Worm (Caenorhabditis elegans) whole organism, late embryonic: ENCODE results near the gene Y75B8A.18.
A peak's percentile ranks its signal among the peaks of the same experiment; 100 is the strongest.

Source experiments
- C08G9.2 ChIP-seq: sonication (generic microtip); optimal IDR thresholded peaks from 2 replicates; lab custom pipeline; 2016; ENCODE audit warnings: mild to moderate bottlenecking, missing genetic modification characterization, moderate library complexity, missing compliant biosample characterization
- C38D4.7 ChIP-seq: fragments of 200-800 bp; sonication (Bioruptor generic); optimal IDR thresholded peaks from 2 replicates; lab custom pipeline; 2018; ENCODE audit warnings: mild to moderate bottlenecking, missing genetic modification characterization, moderate library complexity, missing compliant biosample characterization
- K09A11.1 ChIP-seq: sonication (generic microtip); optimal IDR thresholded peaks from 2 replicates; lab custom pipeline; 2017; ENCODE audit warnings: antibody characterized with exemption, mild to moderate bottlenecking, missing genetic modification characterization, missing compliant biosample characterization; ENCODE audit not compliant: insufficient read depth
- Y22D7AL.16 ChIP-seq: sonication (generic microtip); optimal IDR thresholded peaks from 2 replicates; lab custom pipeline; 2016; ENCODE audit warnings: missing genetic modification characterization, missing compliant biosample characterization
- ama-1 ChIP-seq: fragments of 150-350 bp; optimal IDR thresholded peaks from 2 replicates; lab custom pipeline; 2014
- ceh-18 ChIP-seq: sonication (generic microtip); optimal IDR thresholded peaks from 2 replicates; lab custom pipeline; 2016; ENCODE audit warnings: missing genetic modification characterization, missing compliant biosample characterization
- ceh-19 ChIP-seq: fragments of 200-800 bp; sonication (Bioruptor generic); optimal IDR thresholded peaks from 2 replicates; lab custom pipeline; 2018; ENCODE audit warnings: mild to moderate bottlenecking, missing genetic modification characterization, missing compliant biosample characterization
- ceh-22 ChIP-seq: sonication (generic microtip); optimal IDR thresholded peaks from 2 replicates; lab custom pipeline; 2017; ENCODE audit warnings: missing biosample characterization, missing genetic modification characterization
- ceh-30 ChIP-seq: fragments of 150-350 bp; optimal IDR thresholded peaks from 2 replicates; lab custom pipeline; 2014; ENCODE audit warnings: missing biosample characterization, missing genetic modification characterization
- ceh-34 ChIP-seq: sonication (generic microtip); optimal IDR thresholded peaks from 2 replicates; lab custom pipeline; 2016; ENCODE audit warnings: mild to moderate bottlenecking, missing genetic modification characterization, missing compliant biosample characterization
- ceh-48 ChIP-seq: sonication (generic microtip); optimal IDR thresholded peaks from 2 replicates; lab custom pipeline; 2016; ENCODE audit warnings: missing genetic modification characterization, inconsistent platforms, missing compliant biosample characterization
- ceh-6 ChIP-seq: fragments of 200-800 bp; sonication (Bioruptor generic); optimal IDR thresholded peaks from 2 replicates; lab custom pipeline; 2018; ENCODE audit warnings: mild to moderate bottlenecking, missing genetic modification characterization, missing compliant biosample characterization
- ceh-9 ChIP-seq: sonication (generic microtip); optimal IDR thresholded peaks from 2 replicates; lab custom pipeline; 2016; ENCODE audit warnings: mild to moderate bottlenecking, missing genetic modification characterization, inconsistent platforms, missing compliant biosample characterization
- che-1 ChIP-seq: sonication (generic microtip); optimal IDR thresholded peaks from 2 replicates; lab custom pipeline; 2016; ENCODE audit warnings: mild to moderate bottlenecking, missing genetic modification characterization, missing compliant biosample characterization
- fkh-10 ChIP-seq: fragments of 150-350 bp; optimal IDR thresholded peaks from 2 replicates; lab custom pipeline; 2014; ENCODE audit warnings: missing biosample characterization, missing genetic modification reagents, missing genetic modification characterization
- fkh-6 ChIP-seq: sonication (generic microtip); optimal IDR thresholded peaks from 2 replicates; lab custom pipeline; 2016; ENCODE audit warnings: missing genetic modification characterization, missing compliant biosample characterization
- gmeb-2 ChIP-seq: sonication (generic microtip); optimal IDR thresholded peaks from 2 replicates; lab custom pipeline; 2016; ENCODE audit warnings: missing genetic modification characterization, inconsistent platforms, missing compliant biosample characterization
- hlh-13 ChIP-seq: fragments of 200-800 bp; sonication (Bioruptor generic); optimal IDR thresholded peaks from 2 replicates; lab custom pipeline; 2018; ENCODE audit warnings: mild to moderate bottlenecking, missing genetic modification characterization, missing compliant biosample characterization
- hlh-6 ChIP-seq: sonication (generic microtip); optimal IDR thresholded peaks from 2 replicates; lab custom pipeline; 2016; ENCODE audit warnings: missing genotype, missing genetic modification characterization, missing compliant biosample characterization
- lin-11 ChIP-seq: fragments of 200-800 bp; sonication (Bioruptor generic); optimal IDR thresholded peaks from 2 replicates; lab custom pipeline; 2018; ENCODE audit warnings: mild to moderate bottlenecking, missing genetic modification characterization, missing compliant biosample characterization
- madf-2 ChIP-seq: sonication (generic microtip); optimal IDR thresholded peaks from 2 replicates; lab custom pipeline; 2017; ENCODE audit warnings: missing genetic modification characterization, missing compliant biosample characterization
- nfya-1 ChIP-seq: sonication (generic microtip); optimal IDR thresholded peaks from 2 replicates; lab custom pipeline; 2017; ENCODE audit warnings: missing genetic modification characterization, mild to moderate bottlenecking, missing compliant biosample characterization, antibody characterized with exemption, moderate library complexity
- nhr-11 ChIP-seq: fragments of 150-350 bp; optimal IDR thresholded peaks from 2 replicates; lab custom pipeline; 2014; ENCODE audit warnings: missing biosample characterization, missing genetic modification characterization
- nhr-232 ChIP-seq: sonication (generic microtip); optimal IDR thresholded peaks from 2 replicates; lab custom pipeline; 2016; ENCODE audit warnings: missing genetic modification characterization, missing compliant biosample characterization
- npax-4 ChIP-seq: sonication (generic microtip); optimal IDR thresholded peaks from 2 replicates; lab custom pipeline; 2016; ENCODE audit warnings: missing genetic modification characterization, missing compliant biosample characterization
- pat-9 ChIP-seq: fragments of 200-800 bp; sonication (Bioruptor generic); optimal IDR thresholded peaks from 2 replicates; lab custom pipeline; 2018; ENCODE audit warnings: mild to moderate bottlenecking, missing genetic modification characterization, moderate library complexity, missing compliant biosample characterization
- pha-2 ChIP-seq: sonication (generic microtip); optimal IDR thresholded peaks from 2 replicates; lab custom pipeline; 2017; ENCODE audit warnings: mild to moderate bottlenecking, missing genetic modification characterization, missing compliant biosample characterization
- sdc-2 ChIP-seq: sonication (generic microtip); optimal IDR thresholded peaks from 2 replicates; lab custom pipeline; 2016; ENCODE audit warnings: missing genotype, missing genetic modification characterization, missing compliant biosample characterization
- sox-2 ChIP-seq: fragments of 200-800 bp; sonication (Bioruptor generic); IDR thresholded peaks from 2 replicates; pipeline ENCODE4 v1.3.6; 2022; ENCODE audit warnings: missing genetic modification reagents, missing genetic modification characterization, missing compliant biosample characterization
- tbx-2 ChIP-seq: sonication (generic microtip); optimal IDR thresholded peaks from 2 replicates; lab custom pipeline; 2016; ENCODE audit warnings: missing genetic modification characterization, missing compliant biosample characterization
- unc-86 ChIP-seq: sonication (generic microtip); optimal IDR thresholded peaks from 2 replicates; lab custom pipeline; 2016; ENCODE audit warnings: missing genetic modification characterization, missing compliant biosample characterization
- zip-5 ChIP-seq: sonication (generic microtip); optimal IDR thresholded peaks from 2 replicates; lab custom pipeline; 2016; ENCODE audit warnings: missing genetic modification characterization, missing compliant biosample characterization

Gene Y75B8A.18

ce11 chrIII:12218633-12219097, 7.4 kb downstream of the Y75B8A.18 start, which contains the start of the genes gex-4 and gphr-1 (continued):
- no peak for TF ChIP-seq sox-2 (GFP tag; lab: Robert Waterston, UW)
- peak; percentile 47 for TF ChIP-seq C08G9.2 (tag; lab: Kevin White, UChicago)

ce11 chrIII:12218078-12218477, 8.0 kb downstream of the Y75B8A.18 start:
- no peak for TF ChIP-seq ceh-18 (tag; lab: Kevin White, UChicago)
- no peak for TF ChIP-seq che-1
- TF ChIP-seq ceh-34 (tag; lab: Kevin White, UChicago), result no peak
- TF ChIP-seq hlh-6, result no peak
- no peak for TF ChIP-seq fkh-6 (tag; lab: Kevin White, UChicago)
- no peak for TF ChIP-seq K09A11.1 (tag; lab: Kevin White, UChicago)
- TF ChIP-seq, all 69 proteins: peak for 0

DNA sequence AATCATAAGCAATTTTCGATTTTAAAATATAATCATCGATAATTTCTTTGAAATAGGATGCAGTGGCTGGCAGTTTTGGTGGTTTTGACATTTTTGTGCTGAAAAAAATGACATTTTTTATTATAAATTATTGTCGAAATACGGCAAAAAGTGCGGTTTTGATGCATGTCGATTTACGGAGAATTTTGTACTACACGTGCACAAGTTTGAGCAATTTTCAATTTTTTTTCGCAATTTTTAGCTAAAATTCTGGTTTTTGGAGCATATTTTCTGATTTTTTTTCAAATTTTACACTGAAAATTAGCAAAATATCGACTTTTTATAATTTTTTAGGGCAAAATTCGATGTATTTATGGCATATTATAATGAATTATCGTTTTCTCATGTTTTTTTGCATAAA, 10.4 kb downstream of the Y75B8A.18 start, which contains the start of gene Y75B8A.13:
TSS of gene Y75B8A.13 (minus strand) at position 101 of the 400 bp plus-strand sequence.
- TF ChIP-seq C08G9.2 (tag; lab: Kevin White, UChicago) (no peak), ceh-22 (tag; lab: Kevin White, UChicago) (no peak), ceh-19 (GFP tag; lab: Kevin White, UChicago) (no peak), lin-11 (tag; lab: Kevin White, UChicago) (no peak), fkh-10 (no peak), ceh-9 (no peak), nhr-11 (tag; lab: Kevin White, UChicago) (no peak), gmeb-2 (tag; lab: Kevin White, UChicago) (no peak), ceh-30 (tag; lab: Kevin White, UChicago) (no peak), Y22D7AL.16 (tag; lab: Kevin White, UChicago) (no peak), ama-1 (lab: Kevin White, UChicago) (no peak), fkh-6 (tag; lab: Kevin White, UChicago) (no peak), npax-4 (tag; lab: Kevin White, UChicago) (no peak), pat-9 (tag; lab: Kevin White, UChicago) (no peak), ceh-48 (tag; lab: Kevin White, UChicago) (no peak), ceh-6 (GFP tag; lab: Kevin White, UChicago) (no peak), nhr-232 (tag; lab: Kevin White, UChicago) (no peak), che-1 (no peak), unc-86 (no peak), hlh-13 (GFP tag; lab: Kevin White, UChicago) (no peak)
- TF ChIP-seq, all 69 proteins: peak for 0

ce11 chrIII:12207574-12207973, 18.5 kb downstream of the Y75B8A.18 start:
- no peak for TF ChIP-seq madf-2 (tag; lab: Kevin White, UChicago)
- TF ChIP-seq gmeb-2 (tag; lab: Kevin White, UChicago), result no peak
- no peak for TF ChIP-seq ceh-22 (tag; lab: Kevin White, UChicago)
- TF ChIP-seq zip-5 (tag; lab: Kevin White, UChicago), result no peak
- TF ChIP-seq ceh-18 (tag; lab: Kevin White, UChicago), result no peak
- TF ChIP-seq nfya-1 (tag; lab: Kevin White, UChicago), result no peak
- TF ChIP-seq C38D4.7 (GFP tag; lab: Kevin White, UChicago), result no peak
- TF ChIP-seq nhr-232 (tag; lab: Kevin White, UChicago), result no peak
- no peak for TF ChIP-seq ceh-9

- TF ChIP-seq tbx-2 (tag; lab: Kevin White, UChicago) (no peak), C38D4.7 (GFP tag; lab: Kevin White, UChicago) (no peak), pha-2 (no peak), nfya-1 (tag; lab: Kevin White, UChicago) (no peak), sdc-2 (tag; lab: Kevin White, UChicago) (no peak)
Observed at ce11 chrIII:12205271-12205670, 20.8 kb downstream of the Y75B8A.18 start.
